Worm (Caenorhabditis elegans) whole organism, L4 larva: ENCODE measurements around the gene alg-4.
A peak's percentile ranks its signal among the peaks of the same experiment; 100 is the strongest.

Experiments used
- D1046.2 ChIP-seq: fragments of 200-800 bp; sonication (Bioruptor generic); IDR thresholded peaks from 2 replicates; pipeline ENCODE4 v1.3.6; 2022; ENCODE audit warnings: missing genetic modification characterization, missing compliant biosample characterization
- F26F4.8 ChIP-seq: fragments of 200-800 bp; sonication (Bioruptor generic); conservative IDR thresholded peaks from 2 replicates; pipeline ENCODE4 v1.3.6; 2022; ENCODE audit warnings: missing genetic modification characterization, missing compliant biosample characterization
- F49E8.2 ChIP-seq: sonication (generic microtip); optimal IDR thresholded peaks from 2 replicates; lab custom pipeline; 2016; ENCODE audit warnings: missing compliant biosample characterization, mild to moderate bottlenecking, missing genetic modification characterization, borderline replicate concordance
- T20F7.1 ChIP-seq: fragments of 200-800 bp; sonication (Bioruptor generic); optimal IDR thresholded peaks from 2 replicates; lab custom pipeline; 2018; ENCODE audit warnings: mild to moderate bottlenecking, missing genetic modification characterization, missing compliant biosample characterization
- T26A8.4 ChIP-seq: fragments of 200-800 bp; sonication (Bioruptor generic); IDR thresholded peaks from 2 replicates; pipeline ENCODE4 v1.3.6; 2022; ENCODE audit warnings: missing genetic modification characterization, missing compliant biosample characterization
- Y48G9A.11 ChIP-seq: fragments of 200-800 bp; sonication (Bioruptor generic); IDR thresholded peaks from 2 replicates; pipeline ENCODE4 v1.3.6; 2022; ENCODE audit warnings: missing genetic modification reagents, missing genetic modification characterization, missing compliant biosample characterization
- ZK546.5 ChIP-seq, 2 experiments: sonication (generic microtip); optimal IDR thresholded peaks; 2 replicates each; lab custom pipeline; 2017; ENCODE audit warnings: missing biosample characterization in 2 of 2, missing genetic modification characterization in 2 of 2
- aha-1 ChIP-seq: fragments of 150-350 bp; peaks from one replicate; lab custom pipeline; 2014; ENCODE audit warnings: missing biosample characterization, missing genetic modification characterization
- aly-2 ChIP-seq: sonication (generic microtip); optimal IDR thresholded peaks from 2 replicates; lab custom pipeline; 2018; ENCODE audit warnings: missing biosample characterization, missing genetic modification characterization
- ceh-62 ChIP-seq: sonication (generic microtip); optimal IDR thresholded peaks from 2 replicates; lab custom pipeline; 2017; ENCODE audit warnings: missing biosample characterization, missing genetic modification characterization
- ceh-82 ChIP-seq: sonication (generic microtip); optimal IDR thresholded peaks from 2 replicates; lab custom pipeline; 2017; ENCODE audit warnings: missing biosample characterization, missing genetic modification characterization
- cey-2 ChIP-seq: sonication (generic microtip); optimal IDR thresholded peaks from 3 replicates; lab custom pipeline; 2017; ENCODE audit warnings: missing genetic modification characterization, mild to moderate bottlenecking, missing compliant biosample characterization, antibody characterized with exemption, borderline replicate concordance; ENCODE audit not compliant: insufficient read depth
- daf-16 ChIP-seq, 3 experiments: sonication (generic microtip); optimal IDR thresholded peaks; 2 replicates each; lab custom pipeline; 2016 to 2017; ENCODE audit warnings: missing genetic modification characterization in 3 of 3, missing genetic modification reagents in 3 of 3, mild to moderate bottlenecking in 2 of 3, missing compliant biosample characterization in 2 of 3, missing biosample characterization in 1 of 3, moderate library complexity in 1 of 3
- daf-19 ChIP-seq: fragments of 200-800 bp; sonication (Bioruptor generic); conservative IDR thresholded peaks from 2 replicates; pipeline ENCODE4 v1.3.6; 2022; ENCODE audit warnings: missing genetic modification characterization, missing compliant biosample characterization
- daf-8 ChIP-seq: fragments of 200-800 bp; sonication (Bioruptor generic); IDR thresholded peaks from 2 replicates; pipeline ENCODE4 v1.3.6; 2022; ENCODE audit warnings: missing genetic modification characterization, missing compliant biosample characterization
- dmd-6 ChIP-seq: fragments of 200-800 bp; sonication (Bioruptor generic); IDR thresholded peaks from 2 replicates; pipeline ENCODE4 v1.3.6; 2022; ENCODE audit warnings: missing genetic modification reagents, missing genetic modification characterization, missing compliant biosample characterization
- dmd-9 ChIP-seq: fragments of 200-800 bp; sonication (Bioruptor generic); IDR thresholded peaks from 2 replicates; pipeline ENCODE4 v1.3.6; 2022; ENCODE audit warnings: missing genetic modification reagents, missing genetic modification characterization, missing compliant biosample characterization
- dpl-1 ChIP-seq: fragments of 150-350 bp; optimal IDR thresholded peaks from 2 replicates; lab custom pipeline; 2014; ENCODE audit warnings: missing biosample characterization, missing genetic modification reagents, missing genetic modification characterization
- duxl-1 ChIP-seq: sonication (generic microtip); optimal IDR thresholded peaks from 2 replicates; lab custom pipeline; 2016; ENCODE audit warnings: mild to moderate bottlenecking, missing genetic modification characterization, moderate library complexity, missing compliant biosample characterization; ENCODE audit not compliant: poor library complexity
- dve-1 ChIP-seq: sonication (generic microtip); optimal IDR thresholded peaks from 2 replicates; lab custom pipeline; 2017; ENCODE audit warnings: antibody characterized with exemption, mild to moderate bottlenecking, missing genetic modification characterization, missing compliant biosample characterization; ENCODE audit not compliant: insufficient read depth
- egl-43 ChIP-seq: fragments of 200-800 bp; sonication (Bioruptor generic); IDR thresholded peaks from 2 replicates; pipeline ENCODE4 v1.3.6; 2022; ENCODE audit warnings: missing genetic modification reagents, missing genetic modification characterization, missing compliant biosample characterization
- fkh-10 ChIP-seq: fragments of 150-350 bp; optimal IDR thresholded peaks from 2 replicates; lab custom pipeline; 2014; ENCODE audit warnings: missing biosample characterization, missing genetic modification reagents, missing genetic modification characterization
- fos-1 ChIP-seq: fragments of 150-350 bp; optimal IDR thresholded peaks from 2 replicates; lab custom pipeline; 2014; ENCODE audit warnings: missing biosample characterization, missing genetic modification characterization
- hif-1 ChIP-seq, 2 experiments: sonication (generic microtip); optimal IDR thresholded peaks; 2 replicates each; lab custom pipeline; 2016 to 2017; ENCODE audit warnings: missing compliant biosample characterization in 2 of 2, missing genetic modification characterization in 2 of 2, missing genetic modification reagents in 2 of 2, missing genotype in 2 of 2, mild to moderate bottlenecking in 1 of 2
- hlh-11 ChIP-seq: fragments of 200-800 bp; sonication (Bioruptor generic); optimal IDR thresholded peaks from 2 replicates; lab custom pipeline; 2018; ENCODE audit warnings: mild to moderate bottlenecking, missing genetic modification characterization, missing compliant biosample characterization
- hlh-30 ChIP-seq: sonication (generic microtip); optimal IDR thresholded peaks from 2 replicates; lab custom pipeline; 2017; ENCODE audit warnings: antibody characterized with exemption, mild to moderate bottlenecking, missing genetic modification characterization, missing compliant biosample characterization; ENCODE audit not compliant: insufficient read depth
- lim-7 ChIP-seq: fragments of 200-800 bp; sonication (Bioruptor generic); IDR thresholded peaks from 2 replicates; pipeline ENCODE4 v1.3.6; 2022; ENCODE audit warnings: missing genetic modification characterization, missing compliant biosample characterization
- lin-38 ChIP-seq: fragments of 200-800 bp; sonication (Bioruptor generic); IDR thresholded peaks from 2 replicates; pipeline ENCODE4 v1.3.6; 2022; ENCODE audit warnings: missing genetic modification reagents, missing genetic modification characterization, missing compliant biosample characterization
- lir-3 ChIP-seq: sonication (generic microtip); optimal IDR thresholded peaks from 2 replicates; lab custom pipeline; 2016; ENCODE audit warnings: mild to moderate bottlenecking, missing genetic modification characterization, missing compliant biosample characterization
- lsy-2 ChIP-seq, 2 experiments: fragments of 150-350 bp in 1 of 2; sonication (generic microtip) in 1 of 2; optimal IDR thresholded peaks; 2 replicates each; lab custom pipeline; 2014 to 2017; ENCODE audit warnings: missing biosample characterization in 2 of 2, missing genetic modification characterization in 2 of 2
- madf-9 ChIP-seq: fragments of 200-800 bp; sonication (Bioruptor generic); conservative IDR thresholded peaks from 2 replicates; pipeline ENCODE4 v1.3.6; 2022; ENCODE audit warnings: missing genetic modification reagents, missing genetic modification characterization, missing compliant biosample characterization
- mep-1 ChIP-seq: fragments of 150-350 bp; sonication (generic microtip); optimal IDR thresholded peaks from 3 replicates; lab custom pipeline; 2014; ENCODE audit warnings: missing biosample characterization, missing genetic modification characterization
- mes-2 ChIP-seq: sonication (generic microtip); optimal IDR thresholded peaks from 2 replicates; lab custom pipeline; 2016; ENCODE audit warnings: missing genotype, mild to moderate bottlenecking, missing genetic modification characterization, missing compliant biosample characterization; ENCODE audit not compliant: poor library complexity, severe bottlenecking
- nhr-11 ChIP-seq: fragments of 150-350 bp; optimal IDR thresholded peaks from 2 replicates; lab custom pipeline; 2014; ENCODE audit warnings: missing biosample characterization, missing genetic modification characterization
- nhr-111 ChIP-seq: fragments of 200-800 bp; sonication (Bioruptor generic); optimal IDR thresholded peaks from 2 replicates; lab custom pipeline; 2018; ENCODE audit warnings: mild to moderate bottlenecking, missing genetic modification characterization, missing compliant biosample characterization
- nhr-237 ChIP-seq: sonication (generic microtip); optimal IDR thresholded peaks from 2 replicates; lab custom pipeline; 2017; ENCODE audit warnings: missing biosample characterization, missing genetic modification characterization
- nhr-28 ChIP-seq: fragments of 150-350 bp; optimal IDR thresholded peaks from 2 replicates; lab custom pipeline; 2014; ENCODE audit warnings: missing biosample characterization, missing genetic modification characterization
- nhr-41 ChIP-seq: fragments of 200-800 bp; sonication (Bioruptor generic); IDR thresholded peaks from 2 replicates; pipeline ENCODE4 v1.3.6; 2022; ENCODE audit warnings: missing genetic modification reagents, missing genetic modification characterization, missing compliant biosample characterization
- nhr-6 ChIP-seq: fragments of 150-350 bp; optimal IDR thresholded peaks from 2 replicates; lab custom pipeline; 2014; ENCODE audit warnings: missing biosample characterization, missing genetic modification characterization
- nhr-77 ChIP-seq: fragments of 150-350 bp; optimal IDR thresholded peaks from 2 replicates; lab custom pipeline; 2014; ENCODE audit warnings: missing biosample characterization, missing genetic modification characterization
- pha-4 ChIP-seq, 2 experiments: fragments of 150-350 bp in 1 of 2; fragments of 200-800 bp in 1 of 2; sonication (Bioruptor generic) in 1 of 2; IDR thresholded peaks in 1 of 2; optimal IDR thresholded peaks in 1 of 2; 2 replicates each; pipeline versions ENCODE4 v1.3.6 to Lab custom; 2014 to 2022; ENCODE audit warnings: missing genetic modification characterization in 2 of 2, missing genetic modification reagents in 2 of 2, missing biosample characterization in 1 of 2, missing compliant biosample characterization in 1 of 2
- php-3 ChIP-seq: fragments of 200-800 bp; sonication (Bioruptor generic); IDR thresholded peaks from 2 replicates; pipeline ENCODE4 v1.3.6; 2022; ENCODE audit warnings: missing genetic modification reagents, missing genetic modification characterization, missing compliant biosample characterization
- rbr-2 ChIP-seq: sonication (generic microtip); optimal IDR thresholded peaks from 2 replicates; lab custom pipeline; 2016; ENCODE audit warnings: missing genotype, missing genetic modification characterization, missing compliant biosample characterization
- skn-1 ChIP-seq: fragments of 150-350 bp; optimal IDR thresholded peaks from 2 replicates; lab custom pipeline; 2014; ENCODE audit warnings: missing biosample characterization, missing genetic modification characterization
- tag-97 ChIP-seq: fragments of 200-800 bp; sonication (Bioruptor generic); IDR thresholded peaks from 2 replicates; pipeline ENCODE4 v1.3.6; 2022; ENCODE audit warnings: missing genetic modification characterization, missing compliant biosample characterization
- unc-130 ChIP-seq: sonication (generic microtip); optimal IDR thresholded peaks from 2 replicates; lab custom pipeline; 2016; ENCODE audit warnings: missing genetic modification reagents, missing genetic modification characterization, missing compliant biosample characterization
- unc-39 ChIP-seq: sonication (generic microtip); optimal IDR thresholded peaks from 2 replicates; lab custom pipeline; 2017; ENCODE audit warnings: missing biosample characterization, missing genetic modification characterization
- unc-62 ChIP-seq, 3 experiments: fragments of 150-350 bp in 1 of 3; sonication (generic microtip); optimal IDR thresholded peaks in 2 of 3; peaks in 1 of 3; 1 replicate in 1 of 3; 2 replicates in 2 of 3; lab custom pipeline; 2014 to 2017; ENCODE audit warnings: missing biosample characterization in 3 of 3, missing genetic modification characterization in 3 of 3, missing genetic modification reagents in 3 of 3, missing genotype in 1 of 3
- zip-2 ChIP-seq: fragments of 150-350 bp; optimal IDR thresholded peaks from 2 replicates; lab custom pipeline; 2014; ENCODE audit warnings: missing biosample characterization, missing genetic modification characterization
- ztf-7 ChIP-seq: fragments of 150-350 bp; optimal IDR thresholded peaks from 2 replicates; lab custom pipeline; 2014; ENCODE audit warnings: missing biosample characterization, missing genetic modification characterization

alg-4 gene

ce11 chrIII:9913722-9914121 lies 22.5 kb upstream of the alg-4 start, which contains the start of gene cbp-3 (continued):
- peak; percentile 40 for TF ChIP-seq nhr-77 (tag; lab: Kevin White, UChicago)
- TF ChIP-seq aly-2 (tag; lab: Kevin White, UChicago), result no peak
- TF ChIP-seq hif-1 (tag; optimal IDR thresholded peaks at IDR 0.05; lab: Kevin White, UChicago), result no peak
- TF ChIP-seq unc-39 (tag; lab: Kevin White, UChicago), result no peak
- no peak for TF ChIP-seq nhr-6
- no peak for TF ChIP-seq zip-2 (tag; lab: Kevin White, UChicago)
- TF ChIP-seq pha-4 (GFP tag; IDR thresholded peaks at IDR 0.05; lab: Robert Waterston, UW), result no peak
- no peak for TF ChIP-seq pha-4 (tag; optimal IDR thresholded peaks at IDR 0.05; lab: Kevin White, UChicago)
- no peak for TF ChIP-seq fkh-10
- TF ChIP-seq dpl-1 (GFP tag; lab: Kevin White, UChicago), result no peak
- no peak for TF ChIP-seq nhr-111
- TF ChIP-seq unc-130, result no peak
- TF ChIP-seq nhr-11 (tag; lab: Kevin White, UChicago), result no peak
- no peak for TF ChIP-seq ztf-7 (tag; lab: Kevin White, UChicago)
- TF ChIP-seq rbr-2 (tag; lab: Kevin White, UChicago), result no peak
- no peak for TF ChIP-seq fos-1
- TF ChIP-seq lim-7 (GFP tag; lab: Robert Waterston, UW), result no peak
- TF ChIP-seq Y48G9A.11 (GFP tag; lab: Robert Waterston, UW), result no peak
- peak in 1 of 2 experiments; percentile 3 for TF ChIP-seq lsy-2 (tag; optimal IDR thresholded peaks at IDR 0.05; lab: Kevin White, UChicago)
- TF ChIP-seq lir-3 (tag; lab: Kevin White, UChicago), result no peak
- no peak for TF ChIP-seq ZK546.5 (tag; optimal IDR thresholded peaks at IDR 0.05; lab: Kevin White, UChicago)
- no peak for TF ChIP-seq T26A8.4 (GFP tag; lab: Robert Waterston, UW)
- peak; percentile 76 for TF ChIP-seq dmd-6 (GFP tag; lab: Robert Waterston, UW)
- TF ChIP-seq dmd-9, result no peak
- TF ChIP-seq daf-8, result no peak
- TF ChIP-seq nhr-41, result no peak
- TF ChIP-seq unc-62 (GFP tag; optimal IDR thresholded peaks at IDR 0.05 in 1 of 2; lab: Kevin White, UChicago), result no peak
- no peak for TF ChIP-seq unc-62 (tag; optimal IDR thresholded peaks at IDR 0.05; lab: Kevin White, UChicago)
- TF ChIP-seq madf-9, result no peak
- TF ChIP-seq nhr-28 (tag; lab: Kevin White, UChicago), result peak; percentile 61
- TF ChIP-seq, all 104 proteins: peak for 13

ce11 chrIII:9912998-9913397 lies 21.8 kb upstream of the alg-4 start:
- TF ChIP-seq daf-16 (GFP tag; optimal IDR thresholded peaks at IDR 0.05; lab: Kevin White, UChicago) (no peak), daf-16 (tag; optimal IDR thresholded peaks at IDR 0.05; lab: Kevin White, UChicago) (peak; percentile 48), aha-1 (tag; lab: Kevin White, UChicago) (peak; percentile 96), dmd-6 (GFP tag; lab: Robert Waterston, UW) (peak; percentile 44), unc-39 (tag; lab: Kevin White, UChicago) (no peak), hlh-11 (tag; lab: Kevin White, UChicago) (peak; percentile 34), duxl-1 (tag; lab: Kevin White, UChicago) (no peak), mes-2 (tag; lab: Kevin White, UChicago) (no peak), tag-97 (no peak), skn-1 (no peak), cey-2 (no peak), hlh-30 (tag; lab: Kevin White, UChicago) (peak; percentile 41), mep-1 (tag; lab: Kevin White, UChicago) (no peak), nhr-237 (tag; lab: Kevin White, UChicago) (no peak), D1046.2 (GFP tag; lab: Robert Waterston, UW) (no peak), ceh-82 (tag; lab: Kevin White, UChicago) (no peak), nhr-28 (tag; lab: Kevin White, UChicago) (peak; percentile 0), T20F7.1 (no peak), aly-2 (tag; lab: Kevin White, UChicago) (no peak), F26F4.8 (no peak), ceh-62 (tag; lab: Kevin White, UChicago) (no peak), egl-43 (GFP tag; lab: Robert Waterston, UW) (no peak), daf-19 (GFP tag; lab: Robert Waterston, UW) (no peak), F49E8.2 (tag; lab: Kevin White, UChicago) (no peak), php-3 (GFP tag; lab: Robert Waterston, UW) (0 out of 2 replicates have a peak, but pooled peaks have one; percentile 55), lin-38 (GFP tag; lab: Robert Waterston, UW) (no peak), dve-1 (tag; lab: Kevin White, UChicago) (peak; percentile 62)
